Fruit fly (Drosophila melanogaster): ENCODE measurements around the gene CG13045.

Gene CG13045

dm6 chr3L:16317724-16318123 lies 27.0 kb upstream of the CG13045 start, which contains the start of gene Nplp3:
TSS of gene Nplp3 (plus strand) at chr3L:16318024.
- no peak for TF ChIP-seq CG8478 (optimal IDR thresholded peaks at IDR 0.05)
- TF ChIP-seq CTCF (optimal IDR thresholded peaks at IDR 0.05) = no peak

DNA sequence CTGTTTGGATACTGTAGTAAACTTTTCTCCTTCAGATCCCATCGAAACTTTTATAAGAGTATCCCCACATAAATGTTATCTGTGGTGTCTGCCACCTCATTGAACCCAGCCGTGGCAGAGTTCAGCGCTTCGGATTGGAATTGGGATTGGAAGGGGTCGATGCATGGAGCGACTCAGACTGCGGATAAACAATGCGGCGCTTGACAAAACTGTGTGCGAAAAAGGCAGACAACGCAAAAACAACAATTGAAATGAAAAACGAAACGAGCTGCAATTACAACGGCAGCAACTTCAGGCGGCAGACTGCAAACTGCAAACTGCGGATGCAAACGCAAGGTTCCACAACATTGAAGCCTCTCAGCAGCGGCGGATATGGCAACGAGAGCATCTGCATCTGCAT lies 23.2 kb upstream of the CG13045 start, which contains the start of gene CG13062:
Gene CG13062, plus strand, starts transcription at position 301 of the 400 bp plus-strand sequence.
- TF ChIP-seq CTCF (optimal IDR thresholded peaks at IDR 0.05) = no peak
- TF ChIP-seq CG8478 (optimal IDR thresholded peaks at IDR 0.05) = no peak

DNA sequence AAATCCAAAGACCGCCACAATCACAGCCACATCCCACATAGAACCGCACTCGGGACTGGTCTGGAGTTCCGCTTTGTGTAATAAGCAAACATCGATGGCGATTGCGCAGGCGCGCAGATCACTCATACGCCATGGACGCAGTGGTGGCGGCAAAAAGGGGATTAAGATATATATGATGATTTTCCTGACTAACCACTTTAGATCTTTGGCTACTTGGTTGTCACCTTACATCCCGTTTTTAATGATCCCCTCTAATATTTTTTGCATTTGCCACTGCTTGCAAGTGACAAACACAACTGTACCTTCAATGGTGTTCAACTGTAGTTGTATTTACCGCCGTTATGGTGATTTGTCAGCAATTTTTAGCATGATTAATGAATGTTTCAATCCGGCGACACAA lies 19.2 kb upstream of the CG13045 start:
- no peak for TF ChIP-seq CTCF (optimal IDR thresholded peaks at IDR 0.05)
- no peak for TF ChIP-seq CG8478 (optimal IDR thresholded peaks at IDR 0.05)

DNA sequence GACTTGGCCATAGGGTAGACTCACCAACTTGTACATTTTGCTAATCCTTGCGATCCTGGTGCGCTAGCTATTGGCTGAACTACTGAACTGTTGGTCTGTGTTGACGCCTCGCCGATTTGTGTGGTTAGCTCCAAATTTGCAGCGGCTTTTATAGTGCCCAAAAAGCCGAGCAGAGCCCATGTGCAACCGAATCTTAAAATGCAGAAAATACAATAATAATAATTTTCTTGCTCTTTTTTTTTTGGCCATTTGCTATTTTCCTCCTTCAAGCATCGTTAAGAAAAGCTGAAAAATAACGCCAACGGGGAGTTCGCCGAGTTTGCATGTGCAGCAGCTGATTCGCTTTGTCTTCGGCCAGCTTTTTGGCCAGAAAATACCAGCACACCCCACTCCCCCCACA lies 17.6 kb upstream of the CG13045 start, which contains the start of gene CG13042:
Gene CG13042, minus strand, starts transcription at position 101 of the 400 bp plus-strand sequence.
- TF ChIP-seq CG8478 (optimal IDR thresholded peaks at IDR 0.05) (no peak), CTCF (optimal IDR thresholded peaks at IDR 0.05) (no peak)

dm6 chr3L:16305820-16306650 lies 15.3 kb upstream of the CG13045 start, which contains the start of the genes CG13043 and CG13063:
TSS of gene CG13043 (minus strand) at chr3L:16305870.
TSS of gene CG13063 (plus strand) at chr3L:16306600.
- TF ChIP-seq CG8478 (optimal IDR thresholded peaks at IDR 0.05) = no peak
- no peak for TF ChIP-seq CTCF (optimal IDR thresholded peaks at IDR 0.05)

DNA sequence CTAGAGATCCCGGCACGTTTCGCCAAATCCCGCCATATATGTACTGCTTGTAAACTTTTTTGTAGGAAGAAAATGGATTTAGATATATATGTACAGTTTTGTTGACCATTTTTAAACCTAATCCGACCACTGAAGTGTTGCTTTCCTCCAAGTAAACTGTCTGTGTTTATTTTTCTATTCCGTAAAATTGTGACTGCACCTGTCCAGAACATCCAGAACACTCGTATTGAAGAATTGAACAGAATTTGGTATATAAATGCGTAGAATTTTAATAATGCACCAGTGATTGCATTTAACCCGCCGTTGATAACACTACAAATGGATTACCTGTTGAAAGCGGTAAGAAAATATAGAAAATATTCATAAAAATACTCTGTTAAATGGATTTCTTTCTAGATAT lies 13.2 kb upstream of the CG13045 start, which contains the start of gene CG43249:
Gene CG43249, plus strand, starts transcription at position 301 of the 400 bp plus-strand sequence.
- no peak for TF ChIP-seq CG8478 (optimal IDR thresholded peaks at IDR 0.05)

DNA sequence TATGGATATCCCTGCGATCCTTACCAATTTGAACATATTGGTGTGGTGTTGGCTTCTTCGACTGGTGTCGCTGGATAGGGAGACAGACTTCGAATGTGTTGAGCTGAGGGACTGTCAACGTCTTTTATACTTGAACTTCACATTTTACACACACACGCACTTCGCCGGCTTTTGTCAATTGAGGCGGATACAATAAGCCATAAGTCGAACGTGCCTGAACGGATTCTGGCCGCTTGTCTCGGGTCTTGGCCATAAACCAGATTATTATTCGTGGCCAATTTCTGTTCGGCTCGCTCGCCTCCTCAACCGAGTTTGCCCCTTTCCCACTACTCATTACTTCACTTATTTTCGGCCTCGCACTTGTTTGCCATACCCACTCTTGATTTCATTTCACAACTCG lies 12.3 kb upstream of the CG13045 start, which contains the start of gene CG13044:
Gene CG13044, minus strand, starts transcription at position 101 of the 400 bp plus-strand sequence.
- TF ChIP-seq CTCF (optimal IDR thresholded peaks at IDR 0.05) (no peak), CG8478 (optimal IDR thresholded peaks at IDR 0.05) (no peak)

DNA sequence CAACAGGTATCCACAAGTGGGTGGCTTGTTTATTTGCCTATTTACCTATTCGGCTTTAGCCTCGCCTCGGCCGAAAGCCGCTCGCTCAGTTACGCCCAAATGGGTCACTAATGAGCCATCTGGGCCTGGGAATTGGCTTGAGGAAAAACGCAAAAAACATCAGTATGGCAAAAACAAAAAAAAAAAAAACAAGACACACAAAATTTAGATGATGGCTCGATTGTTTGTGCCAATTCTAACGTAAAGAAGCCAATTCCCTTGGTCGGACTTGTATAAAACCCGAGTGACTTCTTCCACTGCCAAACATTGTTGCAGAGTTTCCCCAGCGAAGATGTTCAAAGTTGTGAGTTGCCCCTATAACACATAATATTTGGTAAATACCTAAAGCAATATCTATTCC lies 10.4 kb upstream of the CG13045 start, which contains the start of gene CG4982:
Gene CG4982, plus strand, starts transcription at position 301 of the 400 bp plus-strand sequence.
- no peak for TF ChIP-seq CG8478 (optimal IDR thresholded peaks at IDR 0.05)
- TF ChIP-seq CTCF (optimal IDR thresholded peaks at IDR 0.05) = no peak

- no peak for TF ChIP-seq CTCF (optimal IDR thresholded peaks at IDR 0.05)
- TF ChIP-seq CG8478 (optimal IDR thresholded peaks at IDR 0.05) = no peak
Measured at dm6 chr3L:16295447-16295846, 4.7 kb upstream of the CG13045 start, which contains the start of gene CG4962. TSS of gene CG4962 (minus strand) at chr3L:16295547.

dm6 chr3L:16291678-16292077 lies 928 bp upstream of the CG13045 start:
- no peak for TF ChIP-seq CTCF (optimal IDR thresholded peaks at IDR 0.05)
- no peak for TF ChIP-seq CG8478 (optimal IDR thresholded peaks at IDR 0.05)

dm6 chr3L:16289067-16289466 lies 1.7 kb downstream of the CG13045 start:
- TF ChIP-seq CTCF (optimal IDR thresholded peaks at IDR 0.05) (no peak), CG8478 (optimal IDR thresholded peaks at IDR 0.05) (no peak)

DNA sequence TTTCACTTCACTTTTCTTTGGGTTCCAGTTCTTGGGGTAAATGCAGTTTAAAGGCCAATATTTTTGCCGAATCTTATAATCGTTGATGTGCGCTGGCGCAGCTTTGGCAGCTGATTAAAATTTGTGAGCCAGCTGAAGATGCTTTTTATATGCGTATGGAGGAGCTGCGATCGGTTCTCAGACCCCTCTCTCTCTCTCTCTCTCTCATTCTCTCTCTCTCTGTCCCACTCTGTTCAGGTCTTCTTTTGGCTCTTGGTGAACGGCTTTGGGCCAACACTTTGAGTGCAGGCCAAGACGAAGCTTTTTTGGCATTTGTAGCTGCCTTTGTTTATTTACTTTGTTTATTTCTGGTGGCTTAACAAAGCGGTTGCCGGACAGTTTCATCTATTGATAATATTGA lies 2.4 kb downstream of the CG13045 start, which contains the start of gene CG13046:
Gene CG13046, minus strand, starts transcription at position 101 of the 400 bp plus-strand sequence.
- TF ChIP-seq CTCF (optimal IDR thresholded peaks at IDR 0.05) (no peak), CG8478 (optimal IDR thresholded peaks at IDR 0.05) (no peak)

DNA sequence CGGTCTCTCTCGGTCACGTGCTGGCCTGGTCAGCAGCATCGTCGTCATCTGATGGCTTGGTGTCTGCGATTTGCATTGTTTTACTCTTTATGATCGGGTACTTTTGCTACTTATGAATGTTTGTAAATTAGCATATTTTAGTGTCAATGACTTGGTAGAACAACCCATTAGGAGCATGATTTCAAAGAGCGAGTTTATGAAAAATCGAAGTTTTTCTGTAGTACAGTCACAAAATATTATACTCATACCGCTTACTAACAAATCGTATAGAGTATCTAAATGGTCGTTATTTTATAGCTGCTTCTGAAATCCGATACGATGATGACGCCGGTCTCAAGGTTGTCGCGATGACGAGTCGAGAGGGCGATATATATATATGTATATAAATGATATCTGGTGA lies 4.5 kb downstream of the CG13045 start:
- no peak for TF ChIP-seq CTCF (optimal IDR thresholded peaks at IDR 0.05)
- TF ChIP-seq CG8478 (optimal IDR thresholded peaks at IDR 0.05) = no peak

DNA sequence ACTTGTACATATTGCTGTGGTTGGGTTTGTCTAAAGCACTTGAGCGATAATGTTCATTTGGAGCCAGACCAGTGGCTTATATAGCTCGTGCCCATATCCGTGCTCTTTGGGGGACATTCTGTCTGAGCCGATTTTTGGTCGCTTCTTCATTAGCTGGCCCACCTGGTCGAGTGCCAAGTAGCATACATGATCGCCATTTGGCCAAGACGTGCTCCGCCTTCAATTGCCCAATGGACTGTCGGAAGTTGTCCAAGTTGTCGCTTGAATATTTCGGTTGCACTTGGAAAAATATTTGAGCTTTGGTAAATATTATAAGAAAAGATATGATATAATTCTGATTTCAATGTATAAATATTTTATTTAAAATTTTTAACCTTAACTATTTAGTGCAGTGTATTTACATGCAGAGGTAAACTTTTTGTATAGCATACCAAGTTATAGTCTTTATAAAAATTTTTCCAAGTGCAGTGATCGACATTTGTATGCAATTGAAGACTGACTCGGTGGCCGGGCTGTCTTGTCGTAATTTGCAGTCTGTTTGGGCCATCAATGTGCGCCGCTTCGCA lies 5.3 kb downstream of the CG13045 start, which contains the start of gene CG13047:
Gene CG13047, minus strand, starts transcription at position 51 of the 566 bp plus-strand sequence.
- TF ChIP-seq CTCF (optimal IDR thresholded peaks at IDR 0.05) (no peak), CG8478 (optimal IDR thresholded peaks at IDR 0.05) (no peak)

- no peak for TF ChIP-seq CG8478 (optimal IDR thresholded peaks at IDR 0.05)
- no peak for TF ChIP-seq CTCF (optimal IDR thresholded peaks at IDR 0.05)
Measured at dm6 chr3L:16283821-16284220, 6.9 kb downstream of the CG13045 start, which contains the start of gene CG13048. TSS of gene CG13048 (minus strand) at chr3L:16283921.
